Worm (Caenorhabditis elegans) whole organism, L4/young adult: ENCODE data around the gene T28F3.11.

ENCODE experiments used
- W03F9.2 ChIP-seq: fragments of 150-350 bp; optimal IDR thresholded peaks from 2 replicates; lab custom pipeline; 2014; ENCODE audit warnings: missing biosample characterization, missing genetic modification characterization
- him-1 ChIP-seq: sonication (generic microtip); optimal IDR thresholded peaks from 2 replicates; lab custom pipeline; 2016; ENCODE audit warnings: missing genotype, missing genetic modification reagents, missing genetic modification characterization, missing compliant biosample characterization

- no peak for TF ChIP-seq W03F9.2 (tag; lab: Kevin White, UChicago)
- no peak for TF ChIP-seq him-1 (tag; lab: Kevin White, UChicago)
Measured at ce11 chrIV:17262385-17262784, 29.1 kb downstream of the T28F3.11 start, which contains the start of gene ZK550.6.
